Worm (Caenorhabditis elegans): ENCODE measurements around the gene sgca-1.

The sgca-1 gene

DNA sequence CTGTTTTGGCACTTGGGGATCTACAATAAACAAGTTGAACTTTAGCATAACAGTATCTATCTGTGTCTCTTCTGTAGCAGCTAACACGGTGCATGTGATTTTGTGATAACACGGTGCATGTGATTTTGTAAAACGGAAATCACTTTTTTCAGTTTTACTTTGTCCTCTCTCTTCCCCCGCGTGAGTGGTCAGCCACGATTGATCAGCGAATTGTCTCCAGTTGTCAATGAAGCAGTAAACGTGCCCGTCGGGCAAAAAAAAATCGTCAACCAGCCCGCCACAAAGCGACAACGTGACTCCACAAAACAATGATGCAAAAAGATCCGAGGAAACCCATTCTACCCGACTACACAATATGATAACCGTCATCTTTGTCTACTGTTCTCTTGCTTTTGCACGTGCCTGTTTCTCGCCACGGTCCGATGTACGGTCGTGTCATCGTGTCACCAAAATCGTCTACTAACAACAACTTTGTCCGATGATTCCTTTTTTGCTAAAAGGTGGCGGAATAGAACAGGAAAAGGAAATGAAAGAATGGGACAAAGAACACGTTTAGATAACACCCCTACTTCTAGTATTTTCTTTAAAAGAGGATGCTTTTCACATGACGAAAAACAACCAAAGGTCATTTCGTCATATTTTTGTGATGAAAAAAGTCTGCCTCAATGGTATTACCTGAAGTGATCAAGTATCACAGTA is 40.1 kb downstream of the sgca-1 start (continued):
- no peak for TF ChIP-seq ztf-11 (tag; optimal IDR thresholded peaks at IDR 0.05)
- TF ChIP-seq zag-1 (tag; optimal IDR thresholded peaks at IDR 0.05) = no peak
- TF ChIP-seq elt-3 (tag; optimal IDR thresholded peaks at IDR 0.05) = peak in 4 of 6 experiments; percentile 62 to 94 (median 77)

DNA sequence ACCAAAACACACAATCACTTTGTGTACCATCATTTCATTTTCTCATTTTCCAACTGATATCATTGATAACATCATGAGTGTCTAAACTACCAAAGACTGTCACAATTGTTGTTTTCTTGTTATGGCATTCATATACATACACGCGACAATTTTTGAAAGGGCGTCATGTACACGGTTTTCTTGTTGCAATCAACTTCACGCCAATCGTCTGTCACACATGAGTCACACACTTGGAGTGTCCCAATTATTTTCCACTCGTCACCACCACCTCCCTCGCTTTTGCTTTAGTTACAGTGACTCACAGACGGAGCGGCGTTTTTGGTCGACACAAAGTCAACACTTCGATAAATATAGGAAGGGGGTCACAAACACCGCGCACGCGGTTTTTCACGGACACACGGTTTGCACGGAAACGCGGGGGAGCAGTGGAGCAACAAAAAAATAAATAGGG is 41.4 kb downstream of the sgca-1 start:
- no peak for TF ChIP-seq ztf-4 (tag; optimal IDR thresholded peaks at IDR 0.05)
- TF ChIP-seq sptf-1 (tag; optimal IDR thresholded peaks at IDR 0.05) = no peak
- TF ChIP-seq ets-5 (GFP tag; IDR thresholded peaks at IDR 0.05) = 0 out of 2 replicates have a peak, but pooled peaks have one; percentile 11
- TF ChIP-seq xbp-1 (tag; optimal IDR thresholded peaks at IDR 0.05) = no peak
- TF ChIP-seq mdl-1 (tag; optimal IDR thresholded peaks at IDR 0.05) = no peak
- peak; percentile 22 for TF ChIP-seq tbx-2 (tag; optimal IDR thresholded peaks at IDR 0.05)
- no peak for TF ChIP-seq mab-9 (GFP tag; IDR thresholded peaks at IDR 0.05)
- TF ChIP-seq nhr-20 (tag; optimal IDR thresholded peaks at IDR 0.05) = peak; percentile 54
- TF ChIP-seq nhr-84 (tag; optimal IDR thresholded peaks at IDR 0.05) = no peak
- no peak for TF ChIP-seq C04F5.9 (tag; optimal IDR thresholded peaks at IDR 0.05)
- no peak for TF ChIP-seq unc-98 (GFP tag; IDR thresholded peaks at IDR 0.05)
- no peak for TF ChIP-seq egl-13 (tag; optimal IDR thresholded peaks at IDR 0.05)
- TF ChIP-seq nhr-28 (tag; optimal IDR thresholded peaks at IDR 0.05) = no peak
- TF ChIP-seq nhr-71 (tag; optimal IDR thresholded peaks at IDR 0.05) = peak; percentile 77
- TF ChIP-seq nhr-85 (tag) = no peak
- no peak for TF ChIP-seq hlh-17 (GFP tag; optimal IDR thresholded peaks at IDR 0.05; ENCODE audit: borderline replicate concordance)
- TF ChIP-seq lin-14 (GFP tag; optimal IDR thresholded peaks at IDR 0.05) = peak; percentile 49
- TF ChIP-seq blmp-1 (tag; optimal IDR thresholded peaks at IDR 0.05) = peak; percentile 2
- TF ChIP-seq egl-27 (tag; optimal IDR thresholded peaks at IDR 0.05) = no peak
- TF ChIP-seq Y116A8C.19 (tag; optimal IDR thresholded peaks at IDR 0.05; ENCODE audit: borderline replicate concordance) = no peak
- TF ChIP-seq fkh-8 (tag; optimal IDR thresholded peaks at IDR 0.05) = no peak
- TF ChIP-seq nhr-19 (GFP tag; conservative IDR thresholded peaks at IDR 0.05) = peak; percentile 44
- TF ChIP-seq dpl-1 (GFP tag; optimal IDR thresholded peaks at IDR 0.05) = no peak
- no peak for TF ChIP-seq alr-1 (tag; optimal IDR thresholded peaks at IDR 0.05; ENCODE audit: borderline replicate concordance)
- TF ChIP-seq isw-1 (GFP tag; IDR thresholded peaks at IDR 0.05) = no peak
- TF ChIP-seq snu-23 (GFP tag; optimal IDR thresholded peaks at IDR 0.05) = peak; percentile 33
- TF ChIP-seq snpc-4 (tag; optimal IDR thresholded peaks at IDR 0.05) = no peak
- TF ChIP-seq nhr-47 (tag; optimal IDR thresholded peaks at IDR 0.05) = no peak
- no peak for TF ChIP-seq swsn-7 (tag; optimal IDR thresholded peaks at IDR 0.05)
- no peak for TF ChIP-seq ztf-11 (tag; optimal IDR thresholded peaks at IDR 0.05)
- no peak for TF ChIP-seq irx-1 (tag; optimal IDR thresholded peaks at IDR 0.05)
- no peak for TF ChIP-seq ceh-90 (tag; optimal IDR thresholded peaks at IDR 0.05)
- no peak for TF ChIP-seq sup-37 (GFP tag; optimal IDR thresholded peaks at IDR 0.05)
- no peak for TF ChIP-seq nhr-12 (tag; optimal IDR thresholded peaks at IDR 0.05)
- TF ChIP-seq dsc-1 (tag; optimal IDR thresholded peaks at IDR 0.05) = no peak
- TF ChIP-seq zag-1 (tag; optimal IDR thresholded peaks at IDR 0.05) = no peak
- no peak for TF ChIP-seq C34B4.2 (tag; optimal IDR thresholded peaks at IDR 0.05)
- no peak for TF ChIP-seq pax-3 (tag; optimal IDR thresholded peaks at IDR 0.05)
- TF ChIP-seq ceh-63 (GFP tag; optimal IDR thresholded peaks at IDR 0.05) = no peak
- no peak for TF ChIP-seq ceh-8 (GFP tag; optimal IDR thresholded peaks at IDR 0.05)
- TF ChIP-seq lsy-2 (tag; optimal IDR thresholded peaks at IDR 0.05) = no peak
- TF ChIP-seq nhr-90 (tag; optimal IDR thresholded peaks at IDR 0.05; ENCODE audit: poor library complexity) = peak; percentile 41
- no peak for TF ChIP-seq fos-1 (tag; optimal IDR thresholded peaks at IDR 0.05)
- TF ChIP-seq unc-30 (tag; optimal IDR thresholded peaks at IDR 0.05) = no peak
- TF ChIP-seq efl-1 (optimal IDR thresholded peaks at IDR 0.05) = no peak
- TF ChIP-seq efl-1 (GFP tag; optimal IDR thresholded peaks at IDR 0.05 in 1 of 2) = peak in 1 of 2 experiments; percentile 64
- TF ChIP-seq unc-130 (tag; optimal IDR thresholded peaks at IDR 0.05) = no peak
- TF ChIP-seq elt-3 (tag; optimal IDR thresholded peaks at IDR 0.05) = peak in 2 of 6 experiments; percentile 13 to 37
- TF ChIP-seq lin-39 (tag; optimal IDR thresholded peaks at IDR 0.05) = no peak

Measured in whole organism, L1 larva.